Worm (Caenorhabditis elegans) whole organism, L4 larva: ENCODE results near the gene Y116F11B.9.
A peak's percentile ranks its signal among the peaks of the same experiment; 100 is the strongest.

Experiments used
- F37D6.2 ChIP-seq: sonication (generic microtip); optimal IDR thresholded peaks from 2 replicates; lab custom pipeline; 2016; ENCODE audit warnings: mild to moderate bottlenecking, missing genetic modification characterization, missing compliant biosample characterization
- F44E2.7 ChIP-seq: fragments of 200-800 bp; sonication (Bioruptor generic); IDR thresholded peaks from 2 replicates; pipeline ENCODE4 v2.1.2; 2022; ENCODE audit warnings: missing genetic modification characterization, missing compliant biosample characterization
- F49E8.2 ChIP-seq: sonication (generic microtip); optimal IDR thresholded peaks from 2 replicates; lab custom pipeline; 2016; ENCODE audit warnings: missing compliant biosample characterization, mild to moderate bottlenecking, missing genetic modification characterization, borderline replicate concordance
- Y105C5A.15 ChIP-seq: fragments of 200-800 bp; sonication (Bioruptor generic); IDR thresholded peaks from 2 replicates; pipeline ENCODE4 v1.3.6; 2022; ENCODE audit warnings: missing genetic modification characterization, missing compliant biosample characterization
- Y48G9A.11 ChIP-seq: fragments of 200-800 bp; sonication (Bioruptor generic); IDR thresholded peaks from 2 replicates; pipeline ENCODE4 v1.3.6; 2022; ENCODE audit warnings: missing genetic modification reagents, missing genetic modification characterization, missing compliant biosample characterization
- ZK337.2 ChIP-seq: fragments of 200-800 bp; sonication (Bioruptor generic); IDR thresholded peaks from 2 replicates; pipeline ENCODE4 v1.3.6; 2022; ENCODE audit warnings: missing genetic modification reagents, missing genetic modification characterization, missing compliant biosample characterization
- aha-1 ChIP-seq: fragments of 150-350 bp; peaks from one replicate; lab custom pipeline; 2014; ENCODE audit warnings: missing biosample characterization, missing genetic modification characterization
- attf-4 ChIP-seq: sonication (generic microtip); optimal IDR thresholded peaks from 3 replicates; lab custom pipeline; 2017; ENCODE audit warnings: missing biosample characterization, missing genetic modification characterization
- ceh-20 ChIP-seq: fragments of 200-800 bp; sonication (Bioruptor generic); IDR thresholded peaks from 2 replicates; pipeline ENCODE4 v1.3.6; 2022; ENCODE audit warnings: missing genetic modification reagents, missing genetic modification characterization, missing compliant biosample characterization
- ceh-44 ChIP-seq: fragments of 200-800 bp; sonication (Bioruptor generic); IDR thresholded peaks from 2 replicates; pipeline ENCODE4 v1.3.6; 2022; ENCODE audit warnings: missing genetic modification reagents, missing genetic modification characterization, missing compliant biosample characterization
- ceh-62 ChIP-seq: sonication (generic microtip); optimal IDR thresholded peaks from 2 replicates; lab custom pipeline; 2017; ENCODE audit warnings: missing biosample characterization, missing genetic modification characterization
- ces-1 ChIP-seq: fragments of 150-350 bp; sonication (generic microtip); optimal IDR thresholded peaks from 4 replicates; lab custom pipeline; 2014; ENCODE audit warnings: missing biosample characterization, missing genetic modification reagents, missing genetic modification characterization
- cey-2 ChIP-seq: sonication (generic microtip); optimal IDR thresholded peaks from 3 replicates; lab custom pipeline; 2017; ENCODE audit warnings: missing genetic modification characterization, mild to moderate bottlenecking, missing compliant biosample characterization, antibody characterized with exemption, borderline replicate concordance; ENCODE audit not compliant: insufficient read depth
- daf-16 ChIP-seq, 3 experiments: sonication (generic microtip); optimal IDR thresholded peaks; 2 replicates each; lab custom pipeline; 2016 to 2017; ENCODE audit warnings: missing genetic modification characterization in 3 of 3, missing genetic modification reagents in 3 of 3, mild to moderate bottlenecking in 2 of 3, missing compliant biosample characterization in 2 of 3, missing biosample characterization in 1 of 3, moderate library complexity in 1 of 3
- daf-8 ChIP-seq: fragments of 200-800 bp; sonication (Bioruptor generic); IDR thresholded peaks from 2 replicates; pipeline ENCODE4 v1.3.6; 2022; ENCODE audit warnings: missing genetic modification characterization, missing compliant biosample characterization
- dmd-6 ChIP-seq: fragments of 200-800 bp; sonication (Bioruptor generic); IDR thresholded peaks from 2 replicates; pipeline ENCODE4 v1.3.6; 2022; ENCODE audit warnings: missing genetic modification reagents, missing genetic modification characterization, missing compliant biosample characterization
- egl-27 ChIP-seq: sonication (generic microtip); optimal IDR thresholded peaks from 3 replicates; lab custom pipeline; 2017; ENCODE audit warnings: missing biosample characterization, missing genetic modification reagents, missing genetic modification characterization
- egl-43 ChIP-seq: fragments of 200-800 bp; sonication (Bioruptor generic); IDR thresholded peaks from 2 replicates; pipeline ENCODE4 v1.3.6; 2022; ENCODE audit warnings: missing genetic modification reagents, missing genetic modification characterization, missing compliant biosample characterization
- jun-1 ChIP-seq: fragments of 150-350 bp; optimal IDR thresholded peaks from 2 replicates; lab custom pipeline; 2014; ENCODE audit warnings: missing biosample characterization, missing genetic modification reagents, missing genetic modification characterization
- lim-7 ChIP-seq: fragments of 200-800 bp; sonication (Bioruptor generic); IDR thresholded peaks from 2 replicates; pipeline ENCODE4 v1.3.6; 2022; ENCODE audit warnings: missing genetic modification characterization, missing compliant biosample characterization
- lin-1 ChIP-seq: fragments of 200-800 bp; sonication (Bioruptor generic); IDR thresholded peaks from 2 replicates; pipeline ENCODE4 v1.3.6; 2022; ENCODE audit warnings: missing genetic modification reagents, missing genetic modification characterization, missing compliant biosample characterization
- lin-13 ChIP-seq: fragments of 150-350 bp; optimal IDR thresholded peaks from 2 replicates; lab custom pipeline; 2014; ENCODE audit warnings: missing biosample characterization, missing genetic modification reagents, missing genetic modification characterization
- lin-15B ChIP-seq: fragments of 150-350 bp; sonication (generic microtip); optimal IDR thresholded peaks from 3 replicates; lab custom pipeline; 2014; ENCODE audit warnings: missing biosample characterization, missing genetic modification characterization
- lin-39 ChIP-seq: fragments of 150-350 bp; optimal IDR thresholded peaks from 2 replicates; lab custom pipeline; 2014; ENCODE audit warnings: missing biosample characterization, missing genetic modification reagents, missing genetic modification characterization
- madf-5 ChIP-seq, 2 experiments: fragments of 200-800 bp; sonication (Bioruptor generic); IDR thresholded peaks; 2 replicates each; pipeline ENCODE4 v1.3.6; 2022; ENCODE audit warnings: missing compliant biosample characterization in 2 of 2, missing genetic modification characterization in 2 of 2
- mxl-3 ChIP-seq: fragments of 200-800 bp; sonication (Bioruptor generic); optimal IDR thresholded peaks from 2 replicates; lab custom pipeline; 2018; ENCODE audit warnings: mild to moderate bottlenecking, missing genetic modification characterization, missing compliant biosample characterization
- nhr-11 ChIP-seq: fragments of 150-350 bp; optimal IDR thresholded peaks from 2 replicates; lab custom pipeline; 2014; ENCODE audit warnings: missing biosample characterization, missing genetic modification characterization
- nhr-111 ChIP-seq: fragments of 200-800 bp; sonication (Bioruptor generic); optimal IDR thresholded peaks from 2 replicates; lab custom pipeline; 2018; ENCODE audit warnings: mild to moderate bottlenecking, missing genetic modification characterization, missing compliant biosample characterization
- nhr-237 ChIP-seq: sonication (generic microtip); optimal IDR thresholded peaks from 2 replicates; lab custom pipeline; 2017; ENCODE audit warnings: missing biosample characterization, missing genetic modification characterization
- php-3 ChIP-seq: fragments of 200-800 bp; sonication (Bioruptor generic); IDR thresholded peaks from 2 replicates; pipeline ENCODE4 v1.3.6; 2022; ENCODE audit warnings: missing genetic modification reagents, missing genetic modification characterization, missing compliant biosample characterization
- pqm-1 ChIP-seq: sonication (generic microtip); optimal IDR thresholded peaks from 2 replicates; lab custom pipeline; 2017; ENCODE audit warnings: missing biosample characterization, missing genetic modification characterization
- saeg-2 ChIP-seq: fragments of 200-800 bp; sonication (Bioruptor generic); IDR thresholded peaks from 2 replicates; pipeline ENCODE4 v1.3.6; 2022; ENCODE audit warnings: missing genetic modification reagents, missing genetic modification characterization, missing compliant biosample characterization
- skn-1 ChIP-seq: fragments of 150-350 bp; optimal IDR thresholded peaks from 2 replicates; lab custom pipeline; 2014; ENCODE audit warnings: missing biosample characterization, missing genetic modification characterization
- tra-1 ChIP-seq: fragments of 200-800 bp; sonication (Bioruptor generic); IDR thresholded peaks from 2 replicates; pipeline ENCODE4 v1.3.6; 2022; ENCODE audit warnings: missing genetic modification reagents, missing genetic modification characterization, missing compliant biosample characterization
- unc-130 ChIP-seq: sonication (generic microtip); optimal IDR thresholded peaks from 2 replicates; lab custom pipeline; 2016; ENCODE audit warnings: missing genetic modification reagents, missing genetic modification characterization, missing compliant biosample characterization
- unc-39 ChIP-seq: sonication (generic microtip); optimal IDR thresholded peaks from 2 replicates; lab custom pipeline; 2017; ENCODE audit warnings: missing biosample characterization, missing genetic modification characterization
- unc-62 ChIP-seq, 3 experiments: fragments of 150-350 bp in 1 of 3; sonication (generic microtip); optimal IDR thresholded peaks in 2 of 3; peaks in 1 of 3; 1 replicate in 1 of 3; 2 replicates in 2 of 3; lab custom pipeline; 2014 to 2017; ENCODE audit warnings: missing biosample characterization in 3 of 3, missing genetic modification characterization in 3 of 3, missing genetic modification reagents in 3 of 3, missing genotype in 1 of 3
- vab-7 ChIP-seq: fragments of 200-800 bp; sonication (Bioruptor generic); IDR thresholded peaks from 2 replicates; pipeline ENCODE4 v1.3.6; 2022; ENCODE audit warnings: missing genetic modification reagents, missing genetic modification characterization, missing compliant biosample characterization
- zfp-2 ChIP-seq: sonication (generic microtip); optimal IDR thresholded peaks from 2 replicates; lab custom pipeline; 2016; ENCODE audit warnings: mild to moderate bottlenecking, missing genetic modification characterization, missing compliant biosample characterization

Gene Y116F11B.9

ce11 chrV:19836142-19836541 is 31.6 kb downstream of the Y116F11B.9 start, which contains the start of gene srw-38:
srw-38 (plus strand) TSS chrV:19836442.
- TF ChIP-seq F37D6.2 (tag; lab: Kevin White, UChicago) (no peak), daf-16 (GFP tag; optimal IDR thresholded peaks at IDR 0.05; lab: Kevin White, UChicago) (no peak), daf-16 (tag; optimal IDR thresholded peaks at IDR 0.05; lab: Kevin White, UChicago) (no peak), nhr-237 (tag; lab: Kevin White, UChicago) (no peak), Y48G9A.11 (GFP tag; lab: Robert Waterston, UW) (no peak), lin-13 (GFP tag; lab: Kevin White, UChicago) (no peak), ceh-20 (no peak), egl-27 (tag; lab: Kevin White, UChicago) (no peak), attf-4 (tag; lab: Kevin White, UChicago) (no peak), saeg-2 (GFP tag; lab: Robert Waterston, UW) (no peak), skn-1 (tag; lab: Kevin White, UChicago) (no peak), jun-1 (no peak), tra-1 (no peak), unc-130 (GFP tag; lab: Kevin White, UChicago) (no peak), nhr-11 (tag; lab: Kevin White, UChicago) (no peak), daf-8 (no peak)
- TF ChIP-seq, all 104 proteins: peak for 0

DNA sequence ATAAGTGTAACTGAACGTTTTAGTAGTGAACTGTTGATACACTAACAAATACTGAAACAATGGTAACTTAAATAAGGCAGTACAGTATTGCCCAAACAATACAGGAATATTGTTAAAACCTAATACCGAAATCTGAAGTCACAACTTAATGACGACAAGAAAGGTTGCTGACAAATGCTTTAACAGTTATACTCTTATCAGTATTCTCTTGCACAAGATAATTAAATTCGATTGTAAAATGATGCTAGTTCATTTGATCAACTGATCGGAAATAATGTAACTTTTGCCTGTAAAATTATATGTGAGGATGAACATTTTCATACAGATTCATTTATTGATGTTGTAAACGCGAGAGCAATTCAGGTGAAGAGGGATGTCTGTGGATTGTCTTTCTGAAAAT is 36.2 kb downstream of the Y116F11B.9 start:
- TF ChIP-seq pqm-1 (tag; lab: Kevin White, UChicago) (peak; percentile 58), F44E2.7 (no peak), unc-62 (GFP tag; optimal IDR thresholded peaks at IDR 0.05 in 1 of 2; lab: Kevin White, UChicago) (peak in 1 of 2 experiments; percentile 71), unc-62 (tag; optimal IDR thresholded peaks at IDR 0.05; lab: Kevin White, UChicago) (no peak)

DNA sequence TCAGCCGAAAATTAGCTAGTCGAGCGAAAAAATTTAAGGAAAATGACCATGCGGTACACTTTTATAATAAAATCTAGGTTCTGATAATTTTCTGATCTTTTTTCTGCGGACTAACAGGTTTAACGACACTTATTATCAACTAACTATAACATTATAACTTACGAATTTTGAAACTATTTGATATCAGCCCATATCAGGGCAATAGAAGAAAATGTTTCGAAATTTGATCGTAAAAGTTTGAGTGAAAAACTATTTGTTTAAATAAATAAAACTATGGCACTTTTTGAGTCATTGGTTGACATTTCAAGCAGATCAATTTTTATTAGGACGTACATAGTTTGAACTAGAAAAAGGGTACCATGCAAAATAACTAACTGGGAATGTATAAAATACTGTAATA is 37.0 kb downstream of the Y116F11B.9 start, which contains the start of gene pcp-4:
pcp-4 (minus strand) TSS at position 197 of the 400 bp plus-strand sequence.
- no peak for TF ChIP-seq unc-39 (tag; lab: Kevin White, UChicago)
- peak; percentile 83; the same call in 1 of the 2 replicates for TF ChIP-seq php-3 (GFP tag; lab: Robert Waterston, UW)
- TF ChIP-seq dmd-6 (GFP tag; lab: Robert Waterston, UW), result peak; percentile 12; the same call in 1 of the 2 replicates
- peak; percentile 57 for TF ChIP-seq pqm-1 (tag; lab: Kevin White, UChicago)
- no peak for TF ChIP-seq lin-1 (GFP tag; lab: Robert Waterston, UW)

- TF ChIP-seq aha-1 (tag; lab: Kevin White, UChicago) (peak; percentile 66), ceh-44 (no peak)
Measured at ce11 chrV:19829225-19829624, 38.6 kb downstream of the Y116F11B.9 start.

DNA sequence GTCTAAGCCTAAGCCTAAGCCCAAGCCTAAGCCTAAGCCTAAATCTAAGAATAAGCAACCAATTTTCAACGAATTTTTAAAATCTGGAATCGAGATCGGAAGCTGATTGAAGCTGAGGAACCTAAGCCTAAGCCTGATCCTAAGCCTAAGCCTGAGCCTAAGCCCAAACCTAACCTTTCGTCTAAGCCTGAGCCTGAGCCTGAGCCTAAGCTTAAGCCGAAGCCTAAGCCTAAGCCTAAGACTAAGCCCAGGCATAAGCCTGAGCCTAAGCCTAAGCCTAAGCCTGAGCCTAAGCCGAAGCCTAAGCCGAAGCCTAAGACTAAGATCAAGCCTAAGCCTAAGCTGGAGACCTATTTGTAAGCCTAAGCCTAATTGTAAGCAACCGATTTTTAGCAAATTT is 40.3 kb downstream of the Y116F11B.9 start:
- TF ChIP-seq F49E8.2 (tag; lab: Kevin White, UChicago) (no peak), ceh-62 (no peak), ZK337.2 (GFP tag; lab: Robert Waterston, UW) (no peak), lim-7 (GFP tag; lab: Robert Waterston, UW) (no peak), madf-5 (GFP tag; IDR thresholded peaks at IDR 0.05; lab: Robert Waterston, UW) (no peak), zfp-2 (tag; lab: Kevin White, UChicago) (no peak), lin-15B (no peak), egl-43 (GFP tag; lab: Robert Waterston, UW) (no peak), daf-8 (no peak), Y105C5A.15 (GFP tag; lab: Robert Waterston, UW) (no peak), cey-2 (no peak), lin-39 (tag; lab: Kevin White, UChicago) (no peak), nhr-111 (GFP tag; lab: Kevin White, UChicago) (no peak), tra-1 (no peak), vab-7 (GFP tag; lab: Robert Waterston, UW) (no peak), jun-1 (no peak), ces-1 (GFP tag; lab: Kevin White, UChicago) (no peak), mxl-3 (GFP tag; lab: Kevin White, UChicago) (no peak), nhr-11 (tag; lab: Kevin White, UChicago) (no peak)
